Worm (Caenorhabditis elegans) whole organism, L3 larva: ENCODE measurements around the gene inpp-4B.

Source experiments
- ZK546.5 ChIP-seq: sonication (generic microtip); optimal IDR thresholded peaks from 2 replicates; lab custom pipeline; 2017; ENCODE audit warnings: missing biosample characterization, missing genetic modification characterization
- egl-27 ChIP-seq: sonication (generic microtip); optimal IDR thresholded peaks from 4 replicates; lab custom pipeline; 2017; ENCODE audit warnings: missing biosample characterization, missing genetic modification reagents, missing genetic modification characterization

- TF ChIP-seq egl-27 (no peak), ZK546.5 (tag; lab: Kevin White, UChicago) (no peak)
Observed at ce11 chrIII:10270778-10271307, 4.2 kb upstream of the inpp-4B start, which contains the start of gene cnk-1.
